Worm (Caenorhabditis elegans) whole organism, late embryonic: ENCODE results near the gene C31E10.5.

Source experiments
- C08G9.2 ChIP-seq: sonication (generic microtip); optimal IDR thresholded peaks from 2 replicates; lab custom pipeline; 2016; ENCODE audit warnings: mild to moderate bottlenecking, missing genetic modification characterization, moderate library complexity, missing compliant biosample characterization
- K02D7.2 ChIP-seq: sonication (generic microtip); optimal IDR thresholded peaks from 2 replicates; lab custom pipeline; 2017; ENCODE audit warnings: mild to moderate bottlenecking, missing genetic modification characterization, missing compliant biosample characterization
- T23F11.4 ChIP-seq: fragments of 200-800 bp; sonication (Bioruptor generic); optimal IDR thresholded peaks from 2 replicates; lab custom pipeline; 2018; ENCODE audit warnings: mild to moderate bottlenecking, missing genetic modification characterization, missing compliant biosample characterization
- Y22D7AL.16 ChIP-seq: sonication (generic microtip); optimal IDR thresholded peaks from 2 replicates; lab custom pipeline; 2016; ENCODE audit warnings: missing genetic modification characterization, missing compliant biosample characterization
- ahr-1 ChIP-seq: sonication (generic microtip); optimal IDR thresholded peaks from 2 replicates; lab custom pipeline; 2016; ENCODE audit warnings: missing genetic modification characterization, missing compliant biosample characterization
- ceh-14 ChIP-seq: sonication (generic microtip); optimal IDR thresholded peaks from 2 replicates; lab custom pipeline; 2016; ENCODE audit warnings: missing genotype, missing genetic modification characterization, missing compliant biosample characterization
- ceh-18 ChIP-seq: sonication (generic microtip); optimal IDR thresholded peaks from 2 replicates; lab custom pipeline; 2016; ENCODE audit warnings: missing genetic modification characterization, missing compliant biosample characterization
- ceh-2 ChIP-seq: sonication (generic microtip); optimal IDR thresholded peaks from 2 replicates; lab custom pipeline; 2016; ENCODE audit warnings: missing genotype, missing genetic modification characterization, missing compliant biosample characterization
- ceh-22 ChIP-seq: sonication (generic microtip); optimal IDR thresholded peaks from 2 replicates; lab custom pipeline; 2017; ENCODE audit warnings: missing biosample characterization, missing genetic modification characterization
- ceh-30 ChIP-seq: fragments of 150-350 bp; optimal IDR thresholded peaks from 2 replicates; lab custom pipeline; 2014; ENCODE audit warnings: missing biosample characterization, missing genetic modification characterization
- ceh-31 ChIP-seq: sonication (generic microtip); optimal IDR thresholded peaks from 2 replicates; lab custom pipeline; 2016; ENCODE audit warnings: missing genetic modification characterization, missing compliant biosample characterization
- ceh-34 ChIP-seq: sonication (generic microtip); optimal IDR thresholded peaks from 2 replicates; lab custom pipeline; 2016; ENCODE audit warnings: mild to moderate bottlenecking, missing genetic modification characterization, missing compliant biosample characterization
- ceh-48 ChIP-seq: sonication (generic microtip); optimal IDR thresholded peaks from 2 replicates; lab custom pipeline; 2016; ENCODE audit warnings: missing genetic modification characterization, inconsistent platforms, missing compliant biosample characterization
- ceh-6 ChIP-seq: fragments of 200-800 bp; sonication (Bioruptor generic); optimal IDR thresholded peaks from 2 replicates; lab custom pipeline; 2018; ENCODE audit warnings: mild to moderate bottlenecking, missing genetic modification characterization, missing compliant biosample characterization
- ceh-9 ChIP-seq: sonication (generic microtip); optimal IDR thresholded peaks from 2 replicates; lab custom pipeline; 2016; ENCODE audit warnings: mild to moderate bottlenecking, missing genetic modification characterization, inconsistent platforms, missing compliant biosample characterization
- che-1 ChIP-seq: sonication (generic microtip); optimal IDR thresholded peaks from 2 replicates; lab custom pipeline; 2016; ENCODE audit warnings: mild to moderate bottlenecking, missing genetic modification characterization, missing compliant biosample characterization
- dmd-4 ChIP-seq: sonication (generic microtip); optimal IDR thresholded peaks from 2 replicates; lab custom pipeline; 2016; ENCODE audit warnings: borderline replicate concordance, missing genetic modification characterization, missing compliant biosample characterization
- dve-1 ChIP-seq: sonication (generic microtip); optimal IDR thresholded peaks from 2 replicates; lab custom pipeline; 2017; ENCODE audit warnings: antibody characterized with exemption, mild to moderate bottlenecking, missing genetic modification characterization, missing compliant biosample characterization
- elt-2 ChIP-seq: sonication (generic microtip); optimal IDR thresholded peaks from 2 replicates; lab custom pipeline; 2016; ENCODE audit warnings: missing genetic modification reagents, missing genetic modification characterization, missing compliant biosample characterization
- elt-4 ChIP-seq: sonication (generic microtip); optimal IDR thresholded peaks from 2 replicates; lab custom pipeline; 2016; ENCODE audit warnings: missing genetic modification characterization, missing compliant biosample characterization
- eyg-1 ChIP-seq: sonication (generic microtip); optimal IDR thresholded peaks from 2 replicates; lab custom pipeline; 2016; ENCODE audit warnings: missing genotype, missing genetic modification characterization, missing compliant biosample characterization
- fax-1 ChIP-seq: sonication (generic microtip); optimal IDR thresholded peaks from 2 replicates; lab custom pipeline; 2016; ENCODE audit warnings: missing genotype, missing genetic modification characterization, missing compliant biosample characterization
- fkh-10 ChIP-seq: fragments of 150-350 bp; optimal IDR thresholded peaks from 2 replicates; lab custom pipeline; 2014; ENCODE audit warnings: missing biosample characterization, missing genetic modification reagents, missing genetic modification characterization
- fkh-6 ChIP-seq: sonication (generic microtip); optimal IDR thresholded peaks from 2 replicates; lab custom pipeline; 2016; ENCODE audit warnings: missing genetic modification characterization, missing compliant biosample characterization
- gmeb-2 ChIP-seq: sonication (generic microtip); optimal IDR thresholded peaks from 2 replicates; lab custom pipeline; 2016; ENCODE audit warnings: missing genetic modification characterization, inconsistent platforms, missing compliant biosample characterization
- hlh-13 ChIP-seq: fragments of 200-800 bp; sonication (Bioruptor generic); optimal IDR thresholded peaks from 2 replicates; lab custom pipeline; 2018; ENCODE audit warnings: mild to moderate bottlenecking, missing genetic modification characterization, missing compliant biosample characterization
- hlh-15 ChIP-seq: sonication (generic microtip); optimal IDR thresholded peaks from 2 replicates; lab custom pipeline; 2016; ENCODE audit warnings: missing genetic modification characterization, missing compliant biosample characterization
- hlh-30 ChIP-seq: sonication (generic microtip); optimal IDR thresholded peaks from 2 replicates; lab custom pipeline; 2017; ENCODE audit warnings: antibody characterized with exemption, missing genetic modification characterization, missing compliant biosample characterization; ENCODE audit not compliant: insufficient read depth
- hlh-6 ChIP-seq: sonication (generic microtip); optimal IDR thresholded peaks from 2 replicates; lab custom pipeline; 2016; ENCODE audit warnings: missing genotype, missing genetic modification characterization, missing compliant biosample characterization
- lim-6 ChIP-seq: sonication (generic microtip); optimal IDR thresholded peaks from 2 replicates; lab custom pipeline; 2016; ENCODE audit warnings: missing genetic modification characterization, missing compliant biosample characterization
- lin-11 ChIP-seq: fragments of 200-800 bp; sonication (Bioruptor generic); optimal IDR thresholded peaks from 2 replicates; lab custom pipeline; 2018; ENCODE audit warnings: mild to moderate bottlenecking, missing genetic modification characterization, missing compliant biosample characterization
- madf-2 ChIP-seq: sonication (generic microtip); optimal IDR thresholded peaks from 2 replicates; lab custom pipeline; 2017; ENCODE audit warnings: missing genetic modification characterization, missing compliant biosample characterization
- mec-3 ChIP-seq: sonication (generic microtip); optimal IDR thresholded peaks from 2 replicates; lab custom pipeline; 2016; ENCODE audit warnings: borderline replicate concordance, missing genetic modification characterization, missing compliant biosample characterization
- nfya-1 ChIP-seq: sonication (generic microtip); optimal IDR thresholded peaks from 2 replicates; lab custom pipeline; 2017; ENCODE audit warnings: missing genetic modification characterization, mild to moderate bottlenecking, missing compliant biosample characterization, antibody characterized with exemption, moderate library complexity
- nhr-11 ChIP-seq: fragments of 150-350 bp; optimal IDR thresholded peaks from 2 replicates; lab custom pipeline; 2014; ENCODE audit warnings: missing biosample characterization, missing genetic modification characterization
- nhr-232 ChIP-seq: sonication (generic microtip); optimal IDR thresholded peaks from 2 replicates; lab custom pipeline; 2016; ENCODE audit warnings: missing genetic modification characterization, missing compliant biosample characterization
- npax-4 ChIP-seq: sonication (generic microtip); optimal IDR thresholded peaks from 2 replicates; lab custom pipeline; 2016; ENCODE audit warnings: missing genetic modification characterization, missing compliant biosample characterization
- odd-2 ChIP-seq: sonication (generic microtip); optimal IDR thresholded peaks from 2 replicates; lab custom pipeline; 2017; ENCODE audit warnings: antibody characterized with exemption, mild to moderate bottlenecking, missing genetic modification characterization, missing compliant biosample characterization
- pag-3 ChIP-seq: sonication (generic microtip); optimal IDR thresholded peaks from 2 replicates; lab custom pipeline; 2016; ENCODE audit warnings: missing compliant biosample characterization, missing genetic modification characterization, borderline replicate concordance
- pha-2 ChIP-seq: sonication (generic microtip); optimal IDR thresholded peaks from 2 replicates; lab custom pipeline; 2017; ENCODE audit warnings: mild to moderate bottlenecking, missing genetic modification characterization, missing compliant biosample characterization
- pha-4 ChIP-seq: fragments of 150-350 bp; optimal IDR thresholded peaks from 2 replicates; lab custom pipeline; 2018; ENCODE audit warnings: missing biosample characterization, missing genetic modification reagents, missing genetic modification characterization
- pros-1 ChIP-seq: fragments of 150-350 bp; optimal IDR thresholded peaks from 2 replicates; lab custom pipeline; 2014; ENCODE audit warnings: missing biosample characterization, missing genetic modification reagents, missing genetic modification characterization
- ref-2 ChIP-seq: sonication (generic microtip); optimal IDR thresholded peaks from 2 replicates; lab custom pipeline; 2016; ENCODE audit warnings: missing genetic modification characterization, missing compliant biosample characterization
- rnt-1 ChIP-seq: sonication (generic microtip); optimal IDR thresholded peaks from 2 replicates; lab custom pipeline; 2016; ENCODE audit warnings: missing genetic modification characterization, missing compliant biosample characterization
- sdc-2 ChIP-seq: sonication (generic microtip); optimal IDR thresholded peaks from 2 replicates; lab custom pipeline; 2016; ENCODE audit warnings: missing genotype, missing genetic modification characterization, missing compliant biosample characterization
- sox-4 ChIP-seq: sonication (generic microtip); optimal IDR thresholded peaks from 2 replicates; lab custom pipeline; 2017; ENCODE audit warnings: mild to moderate bottlenecking, missing genetic modification characterization, inconsistent platforms, missing compliant biosample characterization
- syd-9 ChIP-seq: sonication (generic microtip); optimal IDR thresholded peaks from 2 replicates; lab custom pipeline; 2016; ENCODE audit warnings: mild to moderate bottlenecking, missing genetic modification characterization, moderate library complexity, missing compliant biosample characterization
- tbx-7 ChIP-seq: sonication (generic microtip); optimal IDR thresholded peaks from 2 replicates; lab custom pipeline; 2016; ENCODE audit warnings: missing genotype, missing genetic modification characterization, missing compliant biosample characterization
- ttx-3 ChIP-seq: sonication (generic microtip); optimal IDR thresholded peaks from 2 replicates; lab custom pipeline; 2016; ENCODE audit warnings: missing genetic modification reagents, missing genetic modification characterization, missing compliant biosample characterization
- unc-42 ChIP-seq: sonication (generic microtip); optimal IDR thresholded peaks from 2 replicates; lab custom pipeline; 2016; ENCODE audit warnings: missing genotype, missing genetic modification characterization, missing compliant biosample characterization
- unc-55 ChIP-seq: sonication (generic microtip); optimal IDR thresholded peaks from 2 replicates; lab custom pipeline; 2017; ENCODE audit warnings: missing biosample characterization, missing genetic modification reagents, missing genetic modification characterization
- unc-86 ChIP-seq: sonication (generic microtip); optimal IDR thresholded peaks from 2 replicates; lab custom pipeline; 2016; ENCODE audit warnings: missing genetic modification characterization, missing compliant biosample characterization
- zip-5 ChIP-seq: sonication (generic microtip); optimal IDR thresholded peaks from 2 replicates; lab custom pipeline; 2016; ENCODE audit warnings: missing genetic modification characterization, missing compliant biosample characterization
- ztf-16 ChIP-seq: sonication (generic microtip); optimal IDR thresholded peaks from 2 replicates; lab custom pipeline; 2017; ENCODE audit warnings: missing genetic modification characterization, missing compliant biosample characterization

The C31E10.5 gene

ce11 chrX:13995803-13996388 lies at the start of gene C31E10.5, which contains the start of gene C31E10.6:
Gene C31E10.5 (minus strand): TSS chrX:13995834.
Gene C31E10.6 (plus strand): TSS chrX:13996338.
- no peak for TF ChIP-seq syd-9 (tag; lab: Kevin White, UChicago)
- TF ChIP-seq sox-4 (tag; lab: Kevin White, UChicago): no peak
- no peak for TF ChIP-seq odd-2
- TF ChIP-seq tbx-7 (tag; lab: Kevin White, UChicago): no peak
- TF ChIP-seq fkh-10 (GFP tag; lab: Kevin White, UChicago): no peak
- peak; percentile 57 for TF ChIP-seq nfya-1
- TF ChIP-seq ceh-31: peak; percentile 28
- no peak for TF ChIP-seq pha-2 (tag; lab: Kevin White, UChicago)
- no peak for TF ChIP-seq zip-5 (tag; lab: Kevin White, UChicago)
- no peak for TF ChIP-seq dmd-4 (tag; lab: Kevin White, UChicago)
- peak; percentile 79 for TF ChIP-seq unc-55 (GFP tag; lab: Kevin White, UChicago)
- no peak for TF ChIP-seq gmeb-2
- TF ChIP-seq ceh-14: no peak
- TF ChIP-seq ceh-22 (tag; lab: Kevin White, UChicago): no peak
- no peak for TF ChIP-seq ahr-1 (tag; lab: Kevin White, UChicago)
- no peak for TF ChIP-seq pha-4 (tag; lab: Kevin White, UChicago)
- TF ChIP-seq pros-1: no peak
- no peak for TF ChIP-seq fax-1 (tag; lab: Kevin White, UChicago)
- TF ChIP-seq lin-11: no peak
- no peak for TF ChIP-seq hlh-13
- TF ChIP-seq K02D7.2 (tag; lab: Kevin White, UChicago): no peak
- no peak for TF ChIP-seq fkh-6 (tag; lab: Kevin White, UChicago)
- TF ChIP-seq unc-86 (tag; lab: Kevin White, UChicago): no peak
- no peak for TF ChIP-seq ceh-9 (tag; lab: Kevin White, UChicago)
- no peak for TF ChIP-seq elt-4
- no peak for TF ChIP-seq hlh-6 (tag; lab: Kevin White, UChicago)
- TF ChIP-seq ceh-18: no peak
- no peak for TF ChIP-seq T23F11.4 (GFP tag; lab: Kevin White, UChicago)
- no peak for TF ChIP-seq ceh-30
- no peak for TF ChIP-seq ceh-6
- no peak for TF ChIP-seq che-1 (tag; lab: Kevin White, UChicago)
- no peak for TF ChIP-seq ref-2 (tag; lab: Kevin White, UChicago)
- no peak for TF ChIP-seq hlh-30 (tag; lab: Kevin White, UChicago)
- no peak for TF ChIP-seq lim-6 (tag; lab: Kevin White, UChicago)
- no peak for TF ChIP-seq ceh-2 (tag; lab: Kevin White, UChicago)
- no peak for TF ChIP-seq eyg-1 (tag; lab: Kevin White, UChicago)
- no peak for TF ChIP-seq Y22D7AL.16 (tag; lab: Kevin White, UChicago)
- TF ChIP-seq hlh-15: no peak
- TF ChIP-seq mec-3 (tag; lab: Kevin White, UChicago): no peak
- TF ChIP-seq nhr-11 (tag; lab: Kevin White, UChicago): no peak
- TF ChIP-seq unc-42 (tag; lab: Kevin White, UChicago): peak; percentile 7
- TF ChIP-seq npax-4 (tag; lab: Kevin White, UChicago): no peak
- TF ChIP-seq ztf-16 (tag; lab: Kevin White, UChicago): no peak
- TF ChIP-seq nhr-232: no peak
- peak; percentile 62 for TF ChIP-seq elt-2 (tag; lab: Kevin White, UChicago)
- no peak for TF ChIP-seq madf-2 (tag; lab: Kevin White, UChicago)
- TF ChIP-seq ttx-3 (tag; lab: Kevin White, UChicago): no peak
- peak; percentile 9 for TF ChIP-seq ceh-34 (tag; lab: Kevin White, UChicago)
- no peak for TF ChIP-seq rnt-1 (tag; lab: Kevin White, UChicago)
- no peak for TF ChIP-seq ceh-48
- no peak for TF ChIP-seq C08G9.2 (tag; lab: Kevin White, UChicago)
- no peak for TF ChIP-seq pag-3 (tag; lab: Kevin White, UChicago)
- TF ChIP-seq dve-1 (tag; lab: Kevin White, UChicago): no peak
- TF ChIP-seq sdc-2 (tag; lab: Kevin White, UChicago): no peak
